Fruit fly (Drosophila melanogaster) whole organism, embryonic: ENCODE measurements around the gene CG16953.

Experiments used
- Bdp1 ChIP-seq: fragments of 200-800 bp; sonication (Bioruptor generic); optimal IDR thresholded peaks from 3 replicates; lab custom pipeline; 2016; ENCODE audit warnings: missing biosample characterization, missing genetic modification characterization
- BtbVII ChIP-seq: fragments of 200-800 bp; sonication (Bioruptor generic); optimal IDR thresholded peaks from 3 replicates; lab custom pipeline; 2017; ENCODE audit warnings: missing biosample characterization, mild to moderate bottlenecking, missing genetic modification characterization
- CG11696 ChIP-seq: fragments of 200-800 bp; sonication (Bioruptor generic); IDR thresholded peaks from 2 replicates; pipeline ENCODE4 v1.3.6; 2022; ENCODE audit warnings: missing biosample characterization, missing genetic modification characterization
- CG18476 ChIP-seq: fragments of 200-800 bp; sonication (Bioruptor generic); optimal IDR thresholded peaks from 2 replicates; lab custom pipeline; 2016; ENCODE audit warnings: missing biosample characterization, mild to moderate bottlenecking, missing genetic modification characterization
- CG2120 ChIP-seq: fragments of 200-800 bp; sonication (Bioruptor generic); optimal IDR thresholded peaks from 3 replicates; lab custom pipeline; 2016; ENCODE audit warnings: missing biosample characterization, missing genetic modification characterization
- CG30020 ChIP-seq: fragments of 200-800 bp; optimal IDR thresholded peaks from 2 replicates; lab custom pipeline; 2019; ENCODE audit warnings: missing biosample characterization, mild to moderate bottlenecking, missing genetic modification characterization, moderate library complexity
- CG3065 ChIP-seq: fragments of 200-800 bp; sonication (Bioruptor generic); optimal IDR thresholded peaks from 2 replicates; lab custom pipeline; 2016; ENCODE audit warnings: missing biosample characterization, missing genetic modification characterization
- CG31224 ChIP-seq: fragments of 200-800 bp; sonication (Bioruptor generic); IDR thresholded peaks from 2 replicates; pipeline ENCODE4 v1.3.6; 2022; ENCODE audit warnings: missing biosample characterization, missing genetic modification characterization
- CG31388 ChIP-seq: fragments of 200-800 bp; sonication (Bioruptor generic); optimal IDR thresholded peaks from 2 replicates; lab custom pipeline; 2016; ENCODE audit warnings: missing biosample characterization, missing genetic modification characterization
- CG33557 ChIP-seq: fragments of 200-800 bp; sonication (Bioruptor generic); optimal IDR thresholded peaks from 2 replicates; lab custom pipeline; 2019; ENCODE audit warnings: missing biosample characterization, mild to moderate bottlenecking, missing genetic modification characterization, moderate library complexity
- CG4282 ChIP-seq: fragments of 200-800 bp; sonication (Bioruptor generic); optimal IDR thresholded peaks from 2 replicates; lab custom pipeline; 2016; ENCODE audit warnings: missing biosample characterization, missing genetic modification characterization
- CG7556 ChIP-seq: fragments of 200-800 bp; sonication (Bioruptor generic); optimal IDR thresholded peaks from 2 replicates; lab custom pipeline; 2017; ENCODE audit warnings: missing biosample characterization, mild to moderate bottlenecking, missing genetic modification characterization
- CG8089 ChIP-seq: fragments of 200-800 bp; sonication (Bioruptor generic); optimal IDR thresholded peaks from 3 replicates; lab custom pipeline; 2016; ENCODE audit warnings: missing biosample characterization, missing genetic modification characterization
- Deaf1 ChIP-seq: fragments of 200-800 bp; optimal IDR thresholded peaks from 3 replicates; lab custom pipeline; 2019; ENCODE audit warnings: missing biosample characterization, mild to moderate bottlenecking, missing genetic modification characterization, moderate library complexity
- Dek ChIP-seq: fragments of 200-800 bp; sonication (Bioruptor generic); optimal IDR thresholded peaks from 3 replicates; lab custom pipeline; 2019; ENCODE audit warnings: missing biosample characterization, mild to moderate bottlenecking, missing genetic modification characterization, moderate library complexity
- Doc2 ChIP-seq: fragments of 200-800 bp; sonication (Bioruptor generic); IDR thresholded peaks from 2 replicates; pipeline ENCODE4 v1.3.6; 2022; ENCODE audit warnings: missing biosample characterization, missing genetic modification characterization
- ERR ChIP-seq: fragments of 200-800 bp; sonication (Bioruptor generic); optimal IDR thresholded peaks from 2 replicates; lab custom pipeline; 2016; ENCODE audit warnings: missing biosample characterization, missing genetic modification characterization
- Ets97D ChIP-seq: fragments of 200-800 bp; sonication (Bioruptor generic); optimal IDR thresholded peaks from 3 replicates; lab custom pipeline; 2016; ENCODE audit warnings: missing biosample characterization, missing genetic modification characterization
- Fer3 ChIP-seq: fragments of 200-800 bp; sonication (Bioruptor generic); optimal IDR thresholded peaks from 2 replicates; lab custom pipeline; 2018; ENCODE audit warnings: missing biosample characterization, mild to moderate bottlenecking, missing genetic modification characterization, moderate library complexity
- Gsc ChIP-seq: fragments of 200-800 bp; sonication (Bioruptor generic); IDR thresholded peaks from 2 replicates; pipeline ENCODE4 v1.3.6; 2022; ENCODE audit warnings: missing biosample characterization, missing genetic modification characterization
- HLHmδ ChIP-seq: fragments of 200-800 bp; sonication (Bioruptor generic); optimal IDR thresholded peaks from 2 replicates; lab custom pipeline; 2018; ENCODE audit warnings: missing biosample characterization, mild to moderate bottlenecking, missing genetic modification characterization, moderate library complexity
- MTF-1 ChIP-seq: fragments of 200-800 bp; sonication (Bioruptor generic); optimal IDR thresholded peaks from 2 replicates; lab custom pipeline; 2018; ENCODE audit warnings: missing biosample characterization, mild to moderate bottlenecking, missing genetic modification characterization, borderline replicate concordance
- Max ChIP-seq: fragments of 200-800 bp; sonication (Bioruptor generic); optimal IDR thresholded peaks from 2 replicates; lab custom pipeline; 2016; ENCODE audit warnings: missing biosample characterization, mild to moderate bottlenecking, missing genetic modification characterization
- Sin3A ChIP-seq: fragments of >200 bp; optimal IDR thresholded peaks from 2 replicates; lab custom pipeline; 2018
- Sox100B ChIP-seq: fragments of 200-800 bp; sonication (Bioruptor generic); optimal IDR thresholded peaks from 3 replicates; lab custom pipeline; 2018; ENCODE audit warnings: missing biosample characterization, mild to moderate bottlenecking, missing genetic modification characterization
- Sry-β ChIP-seq: fragments of 200-800 bp; sonication (Bioruptor generic); optimal IDR thresholded peaks from 2 replicates; lab custom pipeline; 2018; ENCODE audit warnings: missing biosample characterization, mild to moderate bottlenecking, missing genetic modification characterization, moderate library complexity
- Tbp ChIP-seq: fragments of >200 bp; optimal IDR thresholded peaks from 2 replicates; lab custom pipeline; 2018; ENCODE audit warnings: missing biosample characterization, missing genetic modification characterization
- Vsx1 ChIP-seq: fragments of 200-800 bp; sonication (Bioruptor generic); optimal IDR thresholded peaks from 2 replicates; lab custom pipeline; 2017; ENCODE audit warnings: missing biosample characterization, mild to moderate bottlenecking, missing genetic modification characterization, missing genetic modification reagents
- az2 ChIP-seq: fragments of 200-800 bp; sonication (Bioruptor generic); optimal IDR thresholded peaks from 3 replicates; lab custom pipeline; 2016; ENCODE audit warnings: missing biosample characterization, missing genetic modification characterization
- bsh ChIP-seq, 2 experiments: fragments of 200-800 bp; sonication (Bioruptor generic); optimal IDR thresholded peaks; 2 replicates each; lab custom pipeline; 2017 to 2018; ENCODE audit warnings: mild to moderate bottlenecking in 2 of 2, missing biosample characterization in 2 of 2, missing genetic modification characterization in 2 of 2, moderate library complexity in 1 of 2
- btn ChIP-seq: fragments of 200-800 bp; sonication (Bioruptor generic); optimal IDR thresholded peaks from 2 replicates; lab custom pipeline; 2016; ENCODE audit warnings: missing biosample characterization, missing genetic modification characterization
- cas ChIP-seq: fragments of 200-800 bp; sonication (Bioruptor generic); IDR thresholded peaks from 2 replicates; pipeline ENCODE4 v1.3.6; 2022; ENCODE audit warnings: missing biosample characterization, missing genetic modification characterization
- chif ChIP-seq, 2 experiments: fragments of 200-800 bp; sonication (Bioruptor generic); optimal IDR thresholded peaks; 3 replicates each; lab custom pipeline; 2016; ENCODE audit warnings: missing biosample characterization in 2 of 2, missing genetic modification characterization in 2 of 2
- crc ChIP-seq: fragments of 200-800 bp; sonication (Bioruptor generic); optimal IDR thresholded peaks from 2 replicates; lab custom pipeline; 2016; ENCODE audit warnings: missing biosample characterization, missing genetic modification characterization
- croc ChIP-seq: fragments of 200-800 bp; sonication (Bioruptor generic); conservative IDR thresholded peaks from 3 replicates; pipeline ENCODE4 v1.3.6; 2022; ENCODE audit warnings: missing biosample characterization, missing genetic modification characterization
- dati ChIP-seq: fragments of 200-800 bp; sonication (Bioruptor generic); IDR thresholded peaks from 2 replicates; pipeline ENCODE4 v1.3.6; 2022; ENCODE audit warnings: missing biosample characterization, missing genetic modification characterization
- ewg ChIP-seq: fragments of 200-800 bp; sonication (Bioruptor generic); optimal IDR thresholded peaks from 3 replicates; lab custom pipeline; 2017; ENCODE audit warnings: mild to moderate bottlenecking, missing biosample characterization, missing genetic modification reagents, missing genetic modification characterization
- eyg ChIP-seq: fragments of 200-800 bp; sonication (Bioruptor generic); optimal IDR thresholded peaks from 3 replicates; lab custom pipeline; 2016; ENCODE audit warnings: missing biosample characterization, missing genetic modification characterization
- fd3F ChIP-seq: fragments of 200-800 bp; sonication (Bioruptor generic); optimal IDR thresholded peaks from 2 replicates; lab custom pipeline; 2018; ENCODE audit warnings: missing biosample characterization, mild to moderate bottlenecking, missing genetic modification characterization, moderate library complexity
- fd96Cb ChIP-seq: fragments of 200-800 bp; sonication (Bioruptor generic); optimal IDR thresholded peaks from 2 replicates; lab custom pipeline; 2018; ENCODE audit warnings: missing biosample characterization, mild to moderate bottlenecking, missing genetic modification characterization, moderate library complexity
- her ChIP-seq: fragments of 200-800 bp; sonication (Bioruptor generic); optimal IDR thresholded peaks from 2 replicates; lab custom pipeline; 2016; ENCODE audit warnings: missing biosample characterization, missing genetic modification characterization
- hkb ChIP-seq, 2 experiments: fragments of 200-800 bp in 1 of 2; fragments of >200 bp in 1 of 2; sonication (Bioruptor generic) in 1 of 2; IDR thresholded peaks in 1 of 2; optimal IDR thresholded peaks in 1 of 2; 2 replicates each; pipeline versions ENCODE4 v1.3.6 to Lab custom; 2017 to 2022; ENCODE audit warnings: missing biosample characterization in 1 of 2, missing genetic modification characterization in 1 of 2
- kay ChIP-seq: fragments of 200-800 bp; sonication (Bioruptor generic); optimal IDR thresholded peaks from 2 replicates; lab custom pipeline; 2016; ENCODE audit warnings: missing biosample characterization, missing genetic modification characterization
- sc ChIP-seq, 3 experiments: fragments of >200 bp in 2 of 3; fragments of 200-800 bp in 1 of 3; sonication (Bioruptor generic) in 1 of 3; optimal IDR thresholded peaks; 2 replicates in 2 of 3; 3 replicates in 1 of 3; lab custom pipeline; 2017; ENCODE audit warnings: mild to moderate bottlenecking in 1 of 3, missing biosample characterization in 1 of 3, missing genetic modification characterization in 1 of 3, missing genetic modification reagents in 1 of 3
- shn ChIP-seq: fragments of 200-800 bp; sonication (Bioruptor generic); optimal IDR thresholded peaks from 3 replicates; lab custom pipeline; 2016; ENCODE audit warnings: missing biosample characterization, missing genetic modification characterization
- so ChIP-seq: fragments of 200-800 bp; sonication (Bioruptor generic); IDR thresholded peaks from 3 replicates; pipeline ENCODE4 v1.3.6; 2022; ENCODE audit warnings: missing biosample characterization, missing genetic modification characterization
- tap ChIP-seq: fragments of 200-800 bp; optimal IDR thresholded peaks from 3 replicates; lab custom pipeline; 2019; ENCODE audit warnings: missing biosample characterization, mild to moderate bottlenecking, missing genetic modification characterization, moderate library complexity
- tna ChIP-seq: fragments of 200-800 bp; sonication (Bioruptor generic); IDR thresholded peaks from 2 replicates; pipeline ENCODE4 v1.3.6; 2022; ENCODE audit warnings: missing biosample characterization, missing genetic modification characterization; ENCODE audit not compliant: partially characterized antibody
- unc-4 ChIP-seq: fragments of 200-800 bp; sonication (Bioruptor generic); IDR thresholded peaks from 2 replicates; pipeline ENCODE4 v1.3.6; 2022; ENCODE audit warnings: missing biosample characterization, missing genetic modification characterization; ENCODE audit not compliant: partially characterized antibody
- zen ChIP-seq: fragments of 200-800 bp; sonication (Bioruptor generic); optimal IDR thresholded peaks from 3 replicates; lab custom pipeline; 2018; ENCODE audit warnings: missing biosample characterization, mild to moderate bottlenecking, missing genetic modification characterization, moderate library complexity

CG16953 gene

DNA sequence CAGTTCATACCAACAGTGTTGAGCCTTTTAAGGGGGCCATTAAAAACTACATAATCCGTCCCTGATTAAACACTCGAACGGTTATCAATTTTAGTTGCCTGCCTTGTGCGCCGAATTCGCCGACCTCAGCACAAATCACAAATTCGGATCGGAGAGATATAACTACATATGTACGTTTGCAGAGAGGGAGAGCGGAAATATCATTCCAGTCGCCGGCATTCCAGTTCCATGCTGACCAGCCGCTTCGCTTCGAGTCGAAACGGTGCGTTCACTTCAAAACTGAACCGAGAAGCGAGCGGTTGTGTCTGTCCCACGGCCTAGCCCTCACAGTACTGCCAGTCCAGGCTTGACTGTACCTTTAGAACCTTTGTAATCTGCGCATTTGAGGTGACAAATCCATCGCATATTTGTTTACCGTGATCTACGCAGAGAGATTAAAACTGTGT is 11.1 kb downstream of the CG16953 start (continued):
- no peak for TF ChIP-seq bsh (GFP tag; optimal IDR thresholded peaks at IDR 0.05; lab: Kevin White, UChicago)
- TF ChIP-seq kay (GFP tag; lab: Kevin White, UChicago): peak; percentile 5
- TF ChIP-seq tap (tag; lab: Kevin White, UChicago): no peak
- TF ChIP-seq CG30020: no peak
- no peak for TF ChIP-seq Sin3A
- no peak for TF ChIP-seq CG31224 (GFP tag; lab: Robert Waterston, UW)
- TF ChIP-seq az2 (GFP tag; lab: Kevin White, UChicago): no peak
- TF ChIP-seq shn (GFP tag; lab: Kevin White, UChicago): no peak
- TF ChIP-seq ERR (GFP tag; lab: Kevin White, UChicago): no peak
- TF ChIP-seq chif (GFP tag; optimal IDR thresholded peaks at IDR 0.05; lab: Kevin White, UChicago): no peak
- TF ChIP-seq Sry-β: no peak
- no peak for TF ChIP-seq fd96Cb (tag; lab: Kevin White, UChicago)
- peak; percentile 57 for TF ChIP-seq her (GFP tag; lab: Kevin White, UChicago)
- TF ChIP-seq fd3F: no peak
- TF ChIP-seq hkb (optimal IDR thresholded peaks at IDR 0.05; lab: Kevin White, UChicago): no peak
- no peak for TF ChIP-seq hkb (GFP tag; IDR thresholded peaks at IDR 0.05; lab: Robert Waterston, UW)
- peak; percentile 74 for TF ChIP-seq HLHmδ (GFP tag; lab: Kevin White, UChicago)
- TF ChIP-seq Sox100B (GFP tag; lab: Kevin White, UChicago): no peak
- TF ChIP-seq CG11696 (GFP tag; lab: Robert Waterston, UW): no peak
- TF ChIP-seq cas: no peak
- TF ChIP-seq CG7556: no peak
- TF ChIP-seq Ets97D (GFP tag; lab: Kevin White, UChicago): no peak
- TF ChIP-seq sc (optimal IDR thresholded peaks at IDR 0.05; lab: Kevin White, UChicago): no peak
- no peak for TF ChIP-seq sc (GFP tag; optimal IDR thresholded peaks at IDR 0.05; lab: Kevin White, UChicago)
- no peak for TF ChIP-seq Doc2 (GFP tag; lab: Robert Waterston, UW)
- 0 out of 2 replicates have a peak, but pooled peaks have one; percentile 45 for TF ChIP-seq tna
- no peak for TF ChIP-seq CG33557
- peak; percentile 36 for TF ChIP-seq zen (tag; lab: Kevin White, UChicago)
- no peak for TF ChIP-seq ewg (GFP tag; lab: Kevin White, UChicago)
- no peak for TF ChIP-seq CG4282 (GFP tag; lab: Kevin White, UChicago)
- no peak for TF ChIP-seq dati (GFP tag; lab: Robert Waterston, UW)
- TF ChIP-seq croc (GFP tag; lab: Robert Waterston, UW): no peak
- no peak for TF ChIP-seq CG18476 (GFP tag; lab: Kevin White, UChicago)
- peak; percentile 53 for TF ChIP-seq Deaf1
- no peak for TF ChIP-seq CG31388 (GFP tag; lab: Kevin White, UChicago)
- no peak for TF ChIP-seq Gsc (GFP tag; lab: Robert Waterston, UW)
- TF ChIP-seq eyg: no peak
- no peak for TF ChIP-seq MTF-1 (GFP tag; lab: Kevin White, UChicago)
- no peak for TF ChIP-seq Fer3 (tag; lab: Kevin White, UChicago)
- no peak for TF ChIP-seq btn (GFP tag; lab: Kevin White, UChicago)
- TF ChIP-seq so (GFP tag; lab: Robert Waterston, UW): peak; percentile 51; the same call in 2 of the 3 replicates
- TF ChIP-seq CG2120 (GFP tag; lab: Kevin White, UChicago): no peak
- 0 out of 2 replicates have a peak, but pooled peaks have one; percentile 38 for TF ChIP-seq unc-4 (GFP tag; lab: Robert Waterston, UW)
- TF ChIP-seq Bdp1 (GFP tag; lab: Kevin White, UChicago): peak; percentile 27
- TF ChIP-seq Tbp (GFP tag; lab: Kevin White, UChicago): no peak
- TF ChIP-seq Max (GFP tag; lab: Kevin White, UChicago): peak; percentile 58
- TF ChIP-seq BtbVII (GFP tag; lab: Kevin White, UChicago): no peak
- no peak for TF ChIP-seq CG8089
- no peak for TF ChIP-seq CG3065
- TF ChIP-seq crc: no peak
- TF ChIP-seq Dek (tag; lab: Kevin White, UChicago): peak; percentile 14
- no peak for TF ChIP-seq Vsx1 (GFP tag; lab: Kevin White, UChicago)
